ENCODE assay signal across 6 fruit fly cellular contexts in the genomic region with DNA sequence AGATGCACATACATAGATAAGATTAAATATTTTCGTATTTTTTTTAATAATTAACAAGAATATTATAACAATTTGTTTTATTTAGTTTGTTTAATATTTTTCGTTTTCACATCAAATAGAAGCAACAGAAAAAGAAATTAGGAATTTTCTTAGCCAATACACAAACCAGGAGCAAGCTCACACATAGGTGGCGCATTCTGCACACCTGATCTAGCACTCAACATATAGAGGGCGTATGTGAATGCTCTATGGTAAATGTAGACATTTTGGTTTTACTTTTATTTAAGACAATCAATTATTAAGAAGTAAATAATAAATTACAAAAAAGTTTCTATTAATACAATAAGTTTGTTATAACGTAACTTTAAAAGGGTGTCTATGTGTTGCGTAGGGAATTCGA.
TF ChIP-seq lines count a peak whose summit lies in the region.

No protein-coding gene starts in this region.

- peak; percentile 85 to 98 for TF ChIP-seq CTCF in S2 (optimal IDR thresholded peaks at IDR 0.05; lab: Kevin White, UChicago)
- TF ChIP-seq CTCF in whole organism, embryonic (GFP tag; optimal IDR thresholded peaks at IDR 0.05; lab: Kevin White, UChicago) = peak; percentile 98

TF ChIP-seq in whole organism, adult, 20 proteins besides CTCF, POLR2A, EP300 and RAD21 (continues in another document):
- no peak for TF ChIP-seq Clk (GFP tag; optimal IDR thresholded peaks at IDR 0.05; lab: Kevin White, UChicago)
- TF ChIP-seq Crg-1 (GFP tag; optimal IDR thresholded peaks at IDR 0.05; lab: Kevin White, UChicago) = peak; percentile 74
- no peak for TF ChIP-seq tj (GFP tag; optimal IDR thresholded peaks at IDR 0.05; lab: Kevin White, UChicago)
- no peak for TF ChIP-seq cic (GFP tag; optimal IDR thresholded peaks at IDR 0.05; lab: Kevin White, UChicago)
- TF ChIP-seq CG14711 (tag; optimal IDR thresholded peaks at IDR 0.05; lab: Kevin White, UChicago) = peak; percentile 3
- TF ChIP-seq kay (GFP tag; lab: Kevin White, UChicago; ENCODE audit: borderline replicate concordance) = no peak
- TF ChIP-seq CG1620 (GFP tag; optimal IDR thresholded peaks at IDR 0.05; lab: Kevin White, UChicago) = peak; percentile 89
- TF ChIP-seq ovo (GFP tag; optimal IDR thresholded peaks at IDR 0.05; lab: Kevin White, UChicago) = peak; percentile 34
- no peak for TF ChIP-seq CG7045 (GFP tag; optimal IDR thresholded peaks at IDR 0.05; lab: Kevin White, UChicago)
- TF ChIP-seq bab1 (GFP tag; optimal IDR thresholded peaks at IDR 0.05; lab: Kevin White, UChicago) = no peak
- no peak for TF ChIP-seq CG5204 (GFP tag; optimal IDR thresholded peaks at IDR 0.05; lab: Kevin White, UChicago)
- no peak for TF ChIP-seq Hr96 (GFP tag; optimal IDR thresholded peaks at IDR 0.05; lab: Kevin White, UChicago)
- TF ChIP-seq CG11617 (GFP tag; optimal IDR thresholded peaks at IDR 0.05; lab: Kevin White, UChicago) = no peak
- TF ChIP-seq toe (GFP tag; optimal IDR thresholded peaks at IDR 0.05; lab: Kevin White, UChicago) = peak; percentile 29
- TF ChIP-seq pad (GFP tag; optimal IDR thresholded peaks at IDR 0.05; lab: Kevin White, UChicago) = no peak
- TF ChIP-seq CG33017 (tag; optimal IDR thresholded peaks at IDR 0.05; lab: Kevin White, UChicago) = no peak
- peak; percentile 48 for TF ChIP-seq CG7101 (tag; optimal IDR thresholded peaks at IDR 0.05; lab: Kevin White, UChicago)

TF ChIP-seq in whole organism, embryonic, 481 proteins besides CTCF, POLR2A, EP300 and RAD21 (continues in another document):
- TF ChIP-seq Ets97D (GFP tag; optimal IDR thresholded peaks at IDR 0.05; lab: Kevin White, UChicago) = peak; percentile 19
- TF ChIP-seq stwl (tag; optimal IDR thresholded peaks at IDR 0.05; lab: Kevin White, UChicago) = peak; percentile 65
- peak; percentile 51 for TF ChIP-seq CG9817 (tag; optimal IDR thresholded peaks at IDR 0.05; lab: Kevin White, UChicago)
- peak; percentile 79 for TF ChIP-seq CG32532 (GFP tag; IDR thresholded peaks at IDR 0.05; lab: Robert Waterston, UW)
- TF ChIP-seq CG8944 (GFP tag; optimal IDR thresholded peaks at IDR 0.05; lab: Kevin White, UChicago) = no peak
- 0 out of 2 replicates have a peak, but pooled peaks have one; percentile 12 for TF ChIP-seq CG4404 (GFP tag; IDR thresholded peaks at IDR 0.05; lab: Robert Waterston, UW)
- TF ChIP-seq lilli (GFP tag; optimal IDR thresholded peaks at IDR 0.05; lab: Kevin White, UChicago) = peak; percentile 13
- TF ChIP-seq tgo (GFP tag; IDR thresholded peaks at IDR 0.05; lab: Robert Waterston, UW) = no peak; the same call in 2 of the 3 replicates
- TF ChIP-seq CG17359 (tag; optimal IDR thresholded peaks at IDR 0.05; lab: Kevin White, UChicago) = peak; percentile 22
- peak; percentile 12 for TF ChIP-seq CG9876 (GFP tag; optimal IDR thresholded peaks at IDR 0.05; lab: Kevin White, UChicago)
- TF ChIP-seq pros (GFP tag; optimal IDR thresholded peaks at IDR 0.05; lab: Kevin White, UChicago) = no peak
- no peak for TF ChIP-seq CG43689 (GFP tag; IDR thresholded peaks at IDR 0.05; lab: Robert Waterston, UW)
- TF ChIP-seq wdn (GFP tag; IDR thresholded peaks at IDR 0.05; lab: Robert Waterston, UW) = no peak
- TF ChIP-seq zen (tag; optimal IDR thresholded peaks at IDR 0.05; lab: Kevin White, UChicago) = peak; percentile 22
- TF ChIP-seq danr (GFP tag; IDR thresholded peaks at IDR 0.05; lab: Robert Waterston, UW) = no peak
- peak; percentile 19 for TF ChIP-seq CG12155 (GFP tag; optimal IDR thresholded peaks at IDR 0.05; lab: Kevin White, UChicago)
- peak; percentile 8 for TF ChIP-seq CG18764 (GFP tag; optimal IDR thresholded peaks at IDR 0.05; lab: Kevin White, UChicago)

TF ChIP-seq in whole organism, prepupa, 60 proteins besides CTCF, POLR2A, EP300 and RAD21:
- TF ChIP-seq Blimp-1 (GFP tag; optimal IDR thresholded peaks at IDR 0.05; lab: Kevin White, UChicago) = no peak
- peak; percentile 36 for TF ChIP-seq lz (GFP tag; optimal IDR thresholded peaks at IDR 0.05; lab: Kevin White, UChicago)
- TF ChIP-seq CG15336 (GFP tag; IDR thresholded peaks at IDR 0.05; lab: Robert Waterston, UW) = no peak
- no peak for TF ChIP-seq CG8319 (GFP tag; optimal IDR thresholded peaks at IDR 0.05; lab: Kevin White, UChicago)
- peak; percentile 19 for TF ChIP-seq OdsH (GFP tag; optimal IDR thresholded peaks at IDR 0.05; lab: Kevin White, UChicago)
- no peak for TF ChIP-seq eg (GFP tag; IDR thresholded peaks at IDR 0.05; lab: Robert Waterston, UW)
- peak; percentile 18 for TF ChIP-seq esn (GFP tag; optimal IDR thresholded peaks at IDR 0.05; lab: Kevin White, UChicago)
- peak; percentile 47 for TF ChIP-seq Hr39 (GFP tag; optimal IDR thresholded peaks at IDR 0.05; lab: Kevin White, UChicago)
- peak; percentile 54 for TF ChIP-seq cyc (GFP tag; optimal IDR thresholded peaks at IDR 0.05; lab: Kevin White, UChicago)
- TF ChIP-seq net (GFP tag; optimal IDR thresholded peaks at IDR 0.05; lab: Kevin White, UChicago) = no peak
- no peak for TF ChIP-seq CG6792 (GFP tag; optimal IDR thresholded peaks at IDR 0.05; lab: Kevin White, UChicago)
- TF ChIP-seq CG16779 (tag; optimal IDR thresholded peaks at IDR 0.05; lab: Kevin White, UChicago) = no peak
- TF ChIP-seq salr (GFP tag; optimal IDR thresholded peaks at IDR 0.05; lab: Kevin White, UChicago) = peak in 1 of 2 experiments; percentile 6
- peak; percentile 55 for TF ChIP-seq CG31627 (GFP tag; optimal IDR thresholded peaks at IDR 0.05; lab: Kevin White, UChicago)

TF ChIP-seq in whole organism, pupa, 21 proteins besides CTCF, POLR2A, EP300 and RAD21:
- peak; percentile 91 for TF ChIP-seq D1 (tag; optimal IDR thresholded peaks at IDR 0.05; lab: Kevin White, UChicago)
- no peak for TF ChIP-seq Pif1B (GFP tag; optimal IDR thresholded peaks at IDR 0.05; lab: Kevin White, UChicago)

TF ChIP-seq in whole organism, wandering third instar larva, 38 proteins besides CTCF, POLR2A, EP300 and RAD21:
- TF ChIP-seq foxo (GFP tag; optimal IDR thresholded peaks at IDR 0.05; lab: Kevin White, UChicago) = peak in 1 of 2 experiments; percentile 25
- TF ChIP-seq sv (GFP tag; optimal IDR thresholded peaks at IDR 0.05; lab: Kevin White, UChicago) = peak; percentile 41
- peak; percentile 9 for TF ChIP-seq h (GFP tag; optimal IDR thresholded peaks at IDR 0.05; lab: Kevin White, UChicago)
- TF ChIP-seq rgr (GFP tag; optimal IDR thresholded peaks at IDR 0.05; lab: Kevin White, UChicago) = peak; percentile 15
- TF ChIP-seq HLH106 (tag; optimal IDR thresholded peaks at IDR 0.05; lab: Kevin White, UChicago) = peak; percentile 19
- no peak for TF ChIP-seq dsf (GFP tag; optimal IDR thresholded peaks at IDR 0.05; lab: Kevin White, UChicago; ENCODE audit: borderline replicate concordance)
